Fruit fly (Drosophila melanogaster): Measurements from ENCODE around the gene meru.
A peak's percentile ranks its signal among the peaks of the same experiment; 100 is the strongest.

Gene meru

DNA sequence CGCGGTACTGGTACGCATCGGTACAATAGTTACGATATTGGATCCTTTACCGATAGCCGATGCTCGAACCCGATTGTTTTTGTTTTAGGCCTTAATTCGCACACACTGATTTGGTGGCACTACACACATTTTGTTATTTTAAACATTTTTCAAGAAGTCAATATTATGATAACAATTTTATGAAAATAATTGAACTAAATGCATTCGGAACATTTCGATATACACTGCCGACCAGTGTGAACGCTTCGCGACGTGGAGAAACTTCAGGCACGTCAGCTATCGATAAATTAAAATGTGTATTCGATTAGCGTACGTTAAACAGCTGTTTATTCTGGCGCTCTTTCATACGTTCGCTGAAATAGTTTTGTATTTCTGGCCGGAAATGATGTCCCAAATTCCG, 11.7 kb downstream of the meru start, which contains the start of gene CG12713 (continued):
- TF ChIP-seq CG6689 (GFP tag; IDR thresholded peaks at IDR 0.05) (no peak), CG42726 (GFP tag; IDR thresholded peaks at IDR 0.05; ENCODE audit: partially characterized antibody) (peak; percentile 65; the same call in 1 of the 2 replicates), peb (GFP tag; IDR thresholded peaks at IDR 0.05) (no peak), ash1 (GFP tag; optimal IDR thresholded peaks at IDR 0.05) (no peak), CG3838 (GFP tag; optimal IDR thresholded peaks at IDR 0.05) (no peak), CG3407 (GFP tag; optimal IDR thresholded peaks at IDR 0.05) (no peak), MTF-1 (GFP tag; optimal IDR thresholded peaks at IDR 0.05; ENCODE audit: borderline replicate concordance) (no peak), ab (GFP tag; optimal IDR thresholded peaks at IDR 0.05) (no peak), B-H2 (GFP tag; optimal IDR thresholded peaks at IDR 0.05) (no peak), fd102C (GFP tag; optimal IDR thresholded peaks at IDR 0.05) (no peak), Ets97D (GFP tag; optimal IDR thresholded peaks at IDR 0.05) (peak; percentile 82), knrl (GFP tag; IDR thresholded peaks at IDR 0.05; ENCODE audit: partially characterized antibody) (peak; percentile 87), lab (GFP tag; optimal IDR thresholded peaks at IDR 0.05) (no peak), CG12299 (tag; optimal IDR thresholded peaks at IDR 0.05) (peak; percentile 38), sqz (GFP tag; optimal IDR thresholded peaks at IDR 0.05) (no peak), Oli (tag; optimal IDR thresholded peaks at IDR 0.05) (no peak), bcd (GFP tag; optimal IDR thresholded peaks at IDR 0.05) (no peak), CG14965 (GFP tag; optimal IDR thresholded peaks at IDR 0.05; ENCODE audit: borderline replicate concordance) (no peak), grn (GFP tag; optimal IDR thresholded peaks at IDR 0.05) (no peak), Abd-B (GFP tag; optimal IDR thresholded peaks at IDR 0.05) (no peak), Eip74EF (GFP tag; optimal IDR thresholded peaks at IDR 0.05) (no peak), CG1529 (GFP tag; optimal IDR thresholded peaks at IDR 0.05) (no peak), CG4328 (GFP tag; optimal IDR thresholded peaks at IDR 0.05) (no peak), CrebB (tag; optimal IDR thresholded peaks at IDR 0.05) (no peak), Dip3 (GFP tag; optimal IDR thresholded peaks at IDR 0.05) (no peak), CG10979 (tag; optimal IDR thresholded peaks at IDR 0.05) (peak; percentile 3), trem (tag; optimal IDR thresholded peaks at IDR 0.05) (peak; percentile 82), yki (optimal IDR thresholded peaks at IDR 0.05) (no peak), ap (GFP tag; IDR thresholded peaks at IDR 0.05) (no peak), dati (GFP tag; IDR thresholded peaks at IDR 0.05) (no peak), Med (GFP tag) (peak; percentile 89), CG17359 (tag; optimal IDR thresholded peaks at IDR 0.05) (no peak), Nf-YC (tag; optimal IDR thresholded peaks at IDR 0.05) (no peak), CG8281 (tag; optimal IDR thresholded peaks at IDR 0.05) (no peak), CG17912 (GFP tag; optimal IDR thresholded peaks at IDR 0.05) (no peak), Dll (GFP tag; IDR thresholded peaks at IDR 0.05; ENCODE audit: partially characterized antibody) (peak; percentile 83), bab2 (GFP tag; optimal IDR thresholded peaks at IDR 0.05) (peak; percentile 3), prd (optimal IDR thresholded peaks at IDR 0.05) (no peak), prd (GFP tag; IDR thresholded peaks at IDR 0.05) (no peak), CG34224 (GFP tag; IDR thresholded peaks at IDR 0.05; ENCODE audit: partially characterized antibody) (peak; percentile 86), Opbp (GFP tag; IDR thresholded peaks at IDR 0.05; ENCODE audit: partially characterized antibody) (peak; percentile 80; the same call in 2 of the 3 replicates), CG31224 (GFP tag; IDR thresholded peaks at IDR 0.05) (no peak), kni (GFP tag; optimal IDR thresholded peaks at IDR 0.05) (no peak), pzg (GFP tag; optimal IDR thresholded peaks at IDR 0.05) (peak; percentile 89), insv (GFP tag; optimal IDR thresholded peaks at IDR 0.05) (peak in 1 of 2 experiments; percentile 22), Rx (GFP tag; IDR thresholded peaks at IDR 0.05) (no peak), CG13894 (tag; optimal IDR thresholded peaks at IDR 0.05) (no peak), CG12744 (GFP tag; optimal IDR thresholded peaks at IDR 0.05) (peak; percentile 9), jumu (GFP tag; optimal IDR thresholded peaks at IDR 0.05) (no peak), dmrt99B (tag; optimal IDR thresholded peaks at IDR 0.05) (no peak), Oaz (GFP tag; IDR thresholded peaks at IDR 0.05) (no peak)

Data from whole organism, embryonic.